Fruit fly (Drosophila melanogaster) whole organism, larva: ENCODE results near the gene CG7714.

Source experiments
- noc ChIP-seq: fragments of 200-800 bp; sonication (Bioruptor generic); optimal IDR thresholded peaks from 3 replicates; lab custom pipeline; 2019; ENCODE audit warnings: missing biosample characterization, mild to moderate bottlenecking, missing genetic modification characterization, moderate library complexity

The CG7714 gene

dm6 chr3R:18733580-18733979 lies 7.3 kb upstream of the CG7714 start:
- no peak for TF ChIP-seq noc (tag; lab: Kevin White, UChicago)

dm6 chr3R:18732381-18732780 lies 6.1 kb upstream of the CG7714 start, which contains the start of gene CG14302:
Gene CG14302 (plus strand): TSS chr3R:18732681.
- TF ChIP-seq noc (tag; lab: Kevin White, UChicago): no peak

- TF ChIP-seq noc (tag; lab: Kevin White, UChicago): no peak
Observed at dm6 chr3R:18731241-18731640, 5.0 kb upstream of the CG7714 start.

dm6 chr3R:18728368-18728767 lies 2.1 kb upstream of the CG7714 start, which contains the start of gene CG7715:
Gene CG7715 (minus strand): TSS chr3R:18728468.
- no peak for TF ChIP-seq noc (tag; lab: Kevin White, UChicago)

- no peak for TF ChIP-seq noc (tag; lab: Kevin White, UChicago)
Observed at dm6 chr3R:18722490-18722889, 3.7 kb downstream of the CG7714 start, which contains the start of gene CG34283. Gene CG34283 (minus strand): TSS chr3R:18722590.

dm6 chr3R:18721368-18721767 lies 4.9 kb downstream of the CG7714 start:
- no peak for TF ChIP-seq noc (tag; lab: Kevin White, UChicago)

- TF ChIP-seq noc (tag; lab: Kevin White, UChicago): peak; percentile 45
Observed at dm6 chr3R:18719767-18720341, 6.4 kb downstream of the CG7714 start.

dm6 chr3R:18707492-18707891 lies 18.7 kb downstream of the CG7714 start:
- TF ChIP-seq noc (tag; lab: Kevin White, UChicago): no peak

- no peak for TF ChIP-seq noc (tag; lab: Kevin White, UChicago)
Observed at dm6 chr3R:18706289-18706688, 19.9 kb downstream of the CG7714 start.

dm6 chr3R:18705150-18705549 lies 21.1 kb downstream of the CG7714 start, which contains the start of the genes ChAT and VAChT:
Gene ChAT (plus strand): TSS chr3R:18705501.
Gene VAChT (plus strand): TSS chr3R:18705501.
- no peak for TF ChIP-seq noc (tag; lab: Kevin White, UChicago)

- TF ChIP-seq noc (tag; lab: Kevin White, UChicago): no peak
Observed at dm6 chr3R:18703514-18703913, 22.7 kb downstream of the CG7714 start.

- TF ChIP-seq noc (tag; lab: Kevin White, UChicago): no peak
Observed at dm6 chr3R:18698855-18699569, 27.2 kb downstream of the CG7714 start.

- TF ChIP-seq noc (tag; lab: Kevin White, UChicago): no peak
Observed at dm6 chr3R:18694952-18695351, 31.3 kb downstream of the CG7714 start, which contains the start of gene CG34282. Gene CG34282 (plus strand): TSS chr3R:18695252.

dm6 chr3R:18693611-18694010 lies 32.6 kb downstream of the CG7714 start, which contains the start of gene CG14300:
Gene CG14300 (minus strand): TSS chr3R:18693711.
- TF ChIP-seq noc (tag; lab: Kevin White, UChicago): no peak

- no peak for TF ChIP-seq noc (tag; lab: Kevin White, UChicago)
Observed at dm6 chr3R:18692619-18693018, 33.6 kb downstream of the CG7714 start, which contains the start of gene Muc91C. Gene Muc91C (minus strand): TSS chr3R:18692719.

- TF ChIP-seq noc (tag; lab: Kevin White, UChicago): no peak
Observed at dm6 chr3R:18681054-18681453, 45.2 kb downstream of the CG7714 start.

dm6 chr3R:18680332-18680731 lies 45.9 kb downstream of the CG7714 start, which contains the start of the genes CG46318 and ChT:
Gene CG46318 (plus strand): TSS chr3R:18680604.
Gene ChT (plus strand): TSS chr3R:18680604.
- TF ChIP-seq noc (tag; lab: Kevin White, UChicago): no peak
